Worm (Caenorhabditis elegans): ENCODE measurements around the gene acr-20.

acr-20 gene

DNA sequence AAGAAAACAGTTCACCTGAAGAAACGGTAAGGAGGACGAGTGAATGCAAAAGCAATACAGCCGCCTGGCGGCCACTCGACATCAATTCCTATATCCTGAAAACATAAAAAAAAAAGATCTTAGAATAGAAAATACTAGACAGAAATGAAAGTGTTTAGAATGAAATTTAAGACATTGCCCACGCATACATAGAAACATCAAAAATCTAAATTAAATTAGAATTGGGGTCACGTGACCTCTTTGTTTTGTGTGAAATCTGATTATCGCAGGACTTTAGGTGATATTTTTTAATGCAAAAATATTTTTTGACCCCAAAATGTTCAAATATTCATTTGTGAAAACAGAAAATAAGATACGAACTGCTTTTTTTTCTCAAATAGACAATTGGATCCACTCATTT, at the start of gene acr-20:
TSS of gene acr-20 (minus strand) at position 101 of the 400 bp plus-strand sequence.
- TF ChIP-seq nhr-10 (tag; optimal IDR thresholded peaks at IDR 0.05) (no peak), crh-2 (tag; optimal IDR thresholded peaks at IDR 0.05) (no peak), elt-3 (tag; optimal IDR thresholded peaks at IDR 0.05) (no peak), alr-1 (tag; optimal IDR thresholded peaks at IDR 0.05) (no peak), mab-5 (tag; optimal IDR thresholded peaks at IDR 0.05) (no peak), nhr-25 (tag; optimal IDR thresholded peaks at IDR 0.05) (no peak), dmd-4 (tag; optimal IDR thresholded peaks at IDR 0.05) (no peak)

ce11 chrII:14424791-14425190, 47.1 kb upstream of the acr-20 start, which contains the start of gene plx-2:
Gene plx-2, minus strand, starts transcription at chrII:14424891.
- TF ChIP-seq mab-5 (tag; optimal IDR thresholded peaks at IDR 0.05) = no peak
- TF ChIP-seq unc-55 (GFP tag; optimal IDR thresholded peaks at IDR 0.05) = no peak
- no peak for TF ChIP-seq sem-4 (tag; optimal IDR thresholded peaks at IDR 0.05)
- no peak for TF ChIP-seq nhr-21 (tag; optimal IDR thresholded peaks at IDR 0.05)
- TF ChIP-seq lin-11 (tag; optimal IDR thresholded peaks at IDR 0.05) = no peak
- no peak for TF ChIP-seq R02D3.7 (tag; optimal IDR thresholded peaks at IDR 0.05)
- no peak for TF ChIP-seq nhr-77 (tag; optimal IDR thresholded peaks at IDR 0.05)
- no peak for TF ChIP-seq nhr-23 (tag; optimal IDR thresholded peaks at IDR 0.05)
- no peak for TF ChIP-seq unc-39 (tag; optimal IDR thresholded peaks at IDR 0.05)
- no peak for TF ChIP-seq zag-1 (tag; optimal IDR thresholded peaks at IDR 0.05)
- TF ChIP-seq snpc-4 (tag; optimal IDR thresholded peaks at IDR 0.05) = no peak
- no peak for TF ChIP-seq skn-1 (tag; optimal IDR thresholded peaks at IDR 0.05)
- no peak for TF ChIP-seq ztf-1 (GFP tag; conservative IDR thresholded peaks at IDR 0.05)
- no peak for TF ChIP-seq nhr-129 (tag; optimal IDR thresholded peaks at IDR 0.05)
- no peak for TF ChIP-seq lin-39 (tag; optimal IDR thresholded peaks at IDR 0.05)
- TF ChIP-seq lsy-2 (tag; optimal IDR thresholded peaks at IDR 0.05) = no peak
- no peak for TF ChIP-seq nhr-25 (tag; optimal IDR thresholded peaks at IDR 0.05)
- TF ChIP-seq elt-3 (tag; optimal IDR thresholded peaks at IDR 0.05) = no peak
- TF ChIP-seq sma-3 (GFP tag; optimal IDR thresholded peaks at IDR 0.05) = no peak

ce11 chrII:14416988-14417387, 39.3 kb upstream of the acr-20 start:
- TF ChIP-seq unc-55 (GFP tag; optimal IDR thresholded peaks at IDR 0.05) = peak; percentile 52
- peak; percentile 43 for TF ChIP-seq snpc-4 (tag; optimal IDR thresholded peaks at IDR 0.05)
- TF ChIP-seq C34F6.9 (tag; optimal IDR thresholded peaks at IDR 0.05) = peak; percentile 51
- no peak for TF ChIP-seq nhr-12 (tag; optimal IDR thresholded peaks at IDR 0.05)
- TF ChIP-seq nhr-23 (tag; optimal IDR thresholded peaks at IDR 0.05) = no peak
- TF ChIP-seq nhr-25 (tag; optimal IDR thresholded peaks at IDR 0.05) = no peak

DNA sequence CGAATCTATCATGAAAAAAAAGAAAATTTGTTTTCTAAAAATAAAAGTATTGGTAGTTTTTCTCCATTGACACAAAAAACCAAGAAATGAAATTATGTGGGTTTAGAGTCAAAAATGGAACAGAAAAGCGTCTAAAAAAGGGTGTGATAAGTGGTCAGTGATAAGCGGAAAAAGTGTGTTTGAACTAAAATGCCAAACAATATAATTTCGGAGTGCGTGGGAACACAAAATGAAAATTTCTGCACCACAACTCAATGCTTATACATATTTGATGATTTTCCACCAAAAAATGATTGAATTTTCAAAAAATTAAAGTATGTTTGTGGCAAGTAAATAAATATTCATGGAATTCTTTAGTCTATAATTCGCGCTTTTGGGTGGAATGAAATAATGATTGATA, 37.7 kb upstream of the acr-20 start:
- TF ChIP-seq egl-27 (tag; optimal IDR thresholded peaks at IDR 0.05) = no peak
- TF ChIP-seq gmeb-1 (tag; optimal IDR thresholded peaks at IDR 0.05) = no peak
- TF ChIP-seq unc-55 (GFP tag; optimal IDR thresholded peaks at IDR 0.05) = peak; percentile 10
- TF ChIP-seq fos-1 (tag; optimal IDR thresholded peaks at IDR 0.05) = peak; percentile 22

- TF ChIP-seq R02D3.7 (tag; optimal IDR thresholded peaks at IDR 0.05) = no peak
- no peak for TF ChIP-seq mdl-1 (tag; optimal IDR thresholded peaks at IDR 0.05)
- no peak for TF ChIP-seq blmp-1 (tag; optimal IDR thresholded peaks at IDR 0.05; ENCODE audit: insufficient read depth)
- no peak for TF ChIP-seq nhr-129 (tag; optimal IDR thresholded peaks at IDR 0.05)
- no peak for TF ChIP-seq nhr-237 (tag; optimal IDR thresholded peaks at IDR 0.05)
- no peak for TF ChIP-seq zag-1 (tag; optimal IDR thresholded peaks at IDR 0.05)
- no peak for TF ChIP-seq elt-1 (tag; optimal IDR thresholded peaks at IDR 0.05)
- TF ChIP-seq dmd-4 (tag; optimal IDR thresholded peaks at IDR 0.05) = no peak
- no peak for TF ChIP-seq ZK546.5 (tag; optimal IDR thresholded peaks at IDR 0.05)
- no peak for TF ChIP-seq unc-62 (GFP tag; optimal IDR thresholded peaks at IDR 0.05)
These were observed 36.0 kb upstream of the acr-20 start for ce11 chrII:14413709-14414108.

DNA sequence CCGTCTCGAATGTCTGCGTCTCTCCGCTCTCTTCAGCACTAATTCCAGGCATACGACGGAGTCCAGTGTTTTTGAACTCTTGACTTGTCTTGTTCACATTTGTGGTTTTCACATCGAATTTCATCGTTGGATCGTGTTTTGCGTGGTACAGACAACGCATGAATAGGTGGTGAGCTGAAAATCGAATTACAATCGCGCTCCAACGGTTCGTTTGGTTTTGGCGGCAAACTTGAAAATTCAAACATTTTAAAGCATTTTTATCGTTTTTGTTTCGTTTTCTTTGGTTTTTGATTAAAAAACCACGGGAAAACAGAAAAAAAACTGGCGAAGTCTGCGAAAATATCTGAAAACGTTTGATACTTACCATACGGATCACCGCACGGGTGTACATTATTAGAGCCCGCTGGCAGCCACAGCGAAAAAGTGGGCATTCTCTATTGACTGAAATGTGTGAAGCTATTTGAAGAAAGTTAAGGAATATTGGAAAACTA, 35.4 kb upstream of the acr-20 start, which contains the start of gene exl-1:
TSS of gene exl-1 (minus strand) at position 441 of the 491 bp plus-strand sequence.
- TF ChIP-seq gmeb-1 (tag; optimal IDR thresholded peaks at IDR 0.05) = peak; percentile 49
- TF ChIP-seq nhr-129 (tag; optimal IDR thresholded peaks at IDR 0.05) = peak; percentile 16
- no peak for TF ChIP-seq ceh-82 (tag; optimal IDR thresholded peaks at IDR 0.05)
